Fruit fly (Drosophila melanogaster) whole organism, adult: Measurements from ENCODE around the gene Adgf-B.

Experiments
- CG33017 ChIP-seq: fragments of 200-800 bp; sonication (Bioruptor generic); optimal IDR thresholded peaks from 2 replicates; lab custom pipeline; 2018; ENCODE audit warnings: missing biosample characterization, mild to moderate bottlenecking, missing genetic modification characterization, moderate library complexity
- CG5204 ChIP-seq: fragments of 200-800 bp; sonication (Bioruptor generic); optimal IDR thresholded peaks from 2 replicates; lab custom pipeline; 2016; ENCODE audit warnings: missing biosample characterization, missing genetic modification characterization
- CG7045 ChIP-seq: fragments of 200-800 bp; sonication (Bioruptor generic); optimal IDR thresholded peaks from 2 replicates; lab custom pipeline; 2017; ENCODE audit warnings: missing biosample characterization, mild to moderate bottlenecking, missing genetic modification characterization
- CG7101 ChIP-seq: fragments of 200-800 bp; sonication (Bioruptor generic); optimal IDR thresholded peaks from 2 replicates; lab custom pipeline; 2018; ENCODE audit warnings: missing biosample characterization, mild to moderate bottlenecking, missing genetic modification characterization, moderate library complexity
- Clk ChIP-seq: fragments of 200-800 bp; sonication (Bioruptor generic); optimal IDR thresholded peaks from 2 replicates; lab custom pipeline; 2017; ENCODE audit warnings: missing biosample characterization, missing genetic modification characterization
- Crg-1 ChIP-seq: fragments of 200-800 bp; sonication (Bioruptor generic); optimal IDR thresholded peaks from 2 replicates; lab custom pipeline; 2016; ENCODE audit warnings: missing biosample characterization, missing genetic modification characterization
- Hr96 ChIP-seq: fragments of 200-800 bp; sonication (Bioruptor generic); optimal IDR thresholded peaks from 2 replicates; lab custom pipeline; 2016; ENCODE audit warnings: missing biosample characterization, missing genetic modification characterization
- Mnt ChIP-seq: fragments of 200-800 bp; sonication (Bioruptor generic); optimal IDR thresholded peaks from 2 replicates; lab custom pipeline; 2016; ENCODE audit warnings: missing biosample characterization, mild to moderate bottlenecking, missing genetic modification characterization
- bab1 ChIP-seq: fragments of 200-800 bp; sonication (Bioruptor generic); optimal IDR thresholded peaks from 3 replicates; lab custom pipeline; 2019; ENCODE audit warnings: missing biosample characterization, mild to moderate bottlenecking, missing genetic modification characterization, moderate library complexity
- cic ChIP-seq: fragments of 200-800 bp; sonication (Bioruptor generic); optimal IDR thresholded peaks from 2 replicates; lab custom pipeline; 2017; ENCODE audit warnings: missing biosample characterization, mild to moderate bottlenecking, missing genetic modification characterization, moderate library complexity
- cnc ChIP-seq, 2 experiments: fragments of >200 bp; optimal IDR thresholded peaks; 2 replicates each; lab custom pipeline; 2017
- kay ChIP-seq: fragments of 200-800 bp; sonication (Bioruptor generic); peaks from one replicate; lab custom pipeline; 2016; ENCODE audit warnings: missing biosample characterization, missing genetic modification characterization, borderline replicate concordance
- pad ChIP-seq: fragments of 200-800 bp; sonication (Bioruptor generic); optimal IDR thresholded peaks from 3 replicates; lab custom pipeline; 2017; ENCODE audit warnings: missing biosample characterization, missing genetic modification characterization, mild to moderate bottlenecking, moderate library complexity, missing genetic modification reagents
- toe ChIP-seq: fragments of 200-800 bp; sonication (Bioruptor generic); optimal IDR thresholded peaks from 2 replicates; lab custom pipeline; 2016; ENCODE audit warnings: missing biosample characterization, missing genetic modification characterization

Gene Adgf-B

dm6 chr3L:17729278-17729677 is 21.1 kb downstream of the Adgf-B start, which contains the start of gene CG6052:
Gene CG6052, minus strand, starts transcription at chr3L:17729378.
- no peak for TF ChIP-seq kay (GFP tag; lab: Kevin White, UChicago)
- no peak for TF ChIP-seq bab1 (GFP tag; lab: Kevin White, UChicago)
- no peak for TF ChIP-seq CG33017 (tag; lab: Kevin White, UChicago)
- no peak for TF ChIP-seq CG5204
- TF ChIP-seq CG7045 (GFP tag; lab: Kevin White, UChicago): no peak
- TF ChIP-seq Mnt (GFP tag; lab: Kevin White, UChicago): no peak
- no peak for TF ChIP-seq CG7101 (tag; lab: Kevin White, UChicago)
- TF ChIP-seq Clk: no peak
- TF ChIP-seq cnc (optimal IDR thresholded peaks at IDR 0.05; lab: Kevin White, UChicago): no peak

DNA sequence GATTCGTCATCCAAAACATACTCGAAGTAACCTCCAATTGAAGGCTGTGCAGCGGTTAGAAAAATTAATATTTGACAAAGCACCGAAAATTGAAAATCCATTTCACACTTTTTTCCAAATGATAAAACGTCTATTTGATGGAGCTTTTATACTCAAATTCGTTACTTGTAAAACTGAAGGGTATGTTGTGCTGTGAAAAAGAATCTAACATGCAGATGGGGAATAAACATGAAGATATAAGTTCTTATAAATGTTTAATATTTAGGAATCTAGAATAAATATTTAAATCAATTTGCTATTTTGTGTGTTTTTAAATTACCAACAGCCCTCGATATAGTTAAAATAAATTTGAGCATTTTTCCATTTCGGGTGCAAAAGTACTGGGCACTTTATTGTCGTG is 30.6 kb downstream of the Adgf-B start, which contains the start of gene CheB74a:
TSS of gene CheB74a (minus strand) at position 101 of the 400 bp plus-strand sequence.
- no peak for TF ChIP-seq toe (GFP tag; lab: Kevin White, UChicago)
- TF ChIP-seq CG33017 (tag; lab: Kevin White, UChicago): no peak
- TF ChIP-seq cic: no peak
- no peak for TF ChIP-seq bab1 (GFP tag; lab: Kevin White, UChicago)
- no peak for TF ChIP-seq Mnt (GFP tag; lab: Kevin White, UChicago)
- no peak for TF ChIP-seq CG7101 (tag; lab: Kevin White, UChicago)
- no peak for TF ChIP-seq Hr96 (GFP tag; lab: Kevin White, UChicago)
- TF ChIP-seq Crg-1 (GFP tag; lab: Kevin White, UChicago): no peak
- TF ChIP-seq pad: no peak
